Fruit fly (Drosophila melanogaster) whole organism, pupa: ENCODE measurements around the gene bnk.
A peak's percentile ranks its signal among the peaks of the same experiment; 100 is the strongest.

Experiments used
- CG10348 ChIP-seq: fragments of 200-800 bp; sonication (Bioruptor generic); IDR thresholded peaks from 2 replicates; pipeline ENCODE4 v1.3.6; 2022; ENCODE audit warnings: missing biosample characterization, missing genetic modification characterization
- CG12605 ChIP-seq: fragments of 200-800 bp; sonication (Bioruptor generic); IDR thresholded peaks from 2 replicates; pipeline ENCODE4 v1.3.6; 2022; ENCODE audit warnings: missing biosample characterization, missing genetic modification characterization
- CG13204 ChIP-seq: fragments of 200-800 bp; sonication (Bioruptor generic); optimal IDR thresholded peaks from 2 replicates; lab custom pipeline; 2018; ENCODE audit warnings: missing biosample characterization, mild to moderate bottlenecking, missing genetic modification characterization, moderate library complexity
- CG14655 ChIP-seq: fragments of 200-800 bp; sonication (Bioruptor generic); optimal IDR thresholded peaks from 3 replicates; lab custom pipeline; 2017; ENCODE audit warnings: mild to moderate bottlenecking, missing biosample characterization, missing genetic modification reagents, missing genetic modification characterization
- CG15710 ChIP-seq: fragments of 200-800 bp; sonication (Bioruptor generic); optimal IDR thresholded peaks from 2 replicates; lab custom pipeline; 2018; ENCODE audit warnings: missing biosample characterization, mild to moderate bottlenecking, missing genetic modification characterization, moderate library complexity
- CG17806 ChIP-seq: fragments of 200-800 bp; sonication (Bioruptor generic); optimal IDR thresholded peaks from 2 replicates; lab custom pipeline; 2018; ENCODE audit warnings: missing biosample characterization, mild to moderate bottlenecking, missing genetic modification characterization, moderate library complexity
- CG32121 ChIP-seq: fragments of 200-800 bp; sonication (Bioruptor generic); IDR thresholded peaks from 2 replicates; pipeline ENCODE4 v1.3.6; 2022; ENCODE audit warnings: missing biosample characterization, missing genetic modification characterization
- CG34367 ChIP-seq: fragments of 200-800 bp; sonication (Bioruptor generic); optimal IDR thresholded peaks from 2 replicates; lab custom pipeline; 2018; ENCODE audit warnings: missing biosample characterization, mild to moderate bottlenecking, missing genetic modification characterization
- CG4496 ChIP-seq: fragments of 200-800 bp; sonication (Bioruptor generic); IDR thresholded peaks from 3 replicates; pipeline ENCODE4 v1.3.6; 2022; ENCODE audit warnings: missing biosample characterization, missing genetic modification characterization
- CG8159 ChIP-seq: fragments of 200-800 bp; sonication (Bioruptor generic); optimal IDR thresholded peaks from 3 replicates; lab custom pipeline; 2018; ENCODE audit warnings: missing biosample characterization, mild to moderate bottlenecking, missing genetic modification characterization, moderate library complexity
- CG8301 ChIP-seq: fragments of 200-800 bp; sonication (Bioruptor generic); optimal IDR thresholded peaks from 2 replicates; lab custom pipeline; 2018; ENCODE audit warnings: missing biosample characterization, mild to moderate bottlenecking, missing genetic modification characterization
- CG9948 ChIP-seq: fragments of 200-800 bp; sonication (Bioruptor generic); optimal IDR thresholded peaks from 2 replicates; lab custom pipeline; 2018; ENCODE audit warnings: missing biosample characterization, mild to moderate bottlenecking, missing genetic modification characterization, moderate library complexity
- D1 ChIP-seq: fragments of 200-800 bp; sonication (Bioruptor generic); optimal IDR thresholded peaks from 2 replicates; lab custom pipeline; 2018; ENCODE audit warnings: missing biosample characterization, mild to moderate bottlenecking, missing genetic modification characterization, moderate library complexity
- EcR ChIP-seq: fragments of 200-800 bp; sonication (Bioruptor generic); optimal IDR thresholded peaks from 3 replicates; lab custom pipeline; 2019; ENCODE audit warnings: missing biosample characterization, missing genetic modification characterization, mild to moderate bottlenecking, moderate library complexity, missing genetic modification reagents
- Ets98B ChIP-seq: fragments of 200-800 bp; sonication (Bioruptor generic); IDR thresholded peaks from 2 replicates; pipeline ENCODE4 v1.3.6; 2022; ENCODE audit warnings: missing biosample characterization, missing genetic modification characterization
- Pif1A ChIP-seq: fragments of 200-800 bp; sonication (Bioruptor generic); optimal IDR thresholded peaks from 3 replicates; lab custom pipeline; 2016; ENCODE audit warnings: missing biosample characterization, missing genetic modification characterization
- Pif1B ChIP-seq: fragments of 200-800 bp; sonication (Bioruptor generic); optimal IDR thresholded peaks from 3 replicates; lab custom pipeline; 2016; ENCODE audit warnings: missing biosample characterization, missing genetic modification characterization
- Snoo ChIP-seq: fragments of 200-800 bp; sonication (Bioruptor generic); optimal IDR thresholded peaks from 3 replicates; lab custom pipeline; 2017; ENCODE audit warnings: missing biosample characterization, mild to moderate bottlenecking, missing genetic modification characterization, inconsistent platforms
- fd96Ca ChIP-seq: fragments of 200-800 bp; sonication (Bioruptor generic); IDR thresholded peaks from 3 replicates; pipeline ENCODE4 v1.3.6; 2022; ENCODE audit warnings: missing biosample characterization, missing genetic modification characterization
- gl ChIP-seq: fragments of 200-800 bp; sonication (Bioruptor generic); optimal IDR thresholded peaks from 2 replicates; lab custom pipeline; 2018; ENCODE audit warnings: missing biosample characterization, mild to moderate bottlenecking, missing genetic modification characterization
- rn ChIP-seq: fragments of 200-800 bp; sonication (Bioruptor generic); IDR thresholded peaks from 2 replicates; pipeline ENCODE4 v1.3.6; 2022; ENCODE audit warnings: missing biosample characterization, missing genetic modification characterization

Gene bnk

DNA sequence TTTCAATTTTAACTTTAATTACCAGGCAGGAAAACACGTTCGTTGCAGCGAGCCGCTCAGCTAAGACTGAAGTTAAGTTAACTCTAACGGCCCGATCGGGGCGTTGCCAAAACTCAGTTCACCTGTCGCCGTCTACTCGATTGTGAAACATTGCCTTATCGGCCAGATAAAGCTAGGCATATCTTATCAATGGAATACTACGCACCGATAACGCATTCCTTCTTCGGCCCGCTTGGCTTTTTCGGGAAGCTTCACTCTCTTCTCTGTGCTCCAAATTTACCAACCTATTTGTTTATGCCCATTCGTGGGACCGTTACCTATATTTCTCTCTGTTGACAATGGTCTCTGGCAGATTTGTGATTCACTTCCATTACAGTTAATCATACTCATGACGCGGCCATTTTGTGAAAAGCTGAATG, 2.5 kb downstream of the bnk start, which contains the start of gene mesh:
Gene mesh (minus strand): TSS at position 68 of the 419 bp plus-strand sequence.
- TF ChIP-seq CG10348 (GFP tag; lab: Robert Waterston, UW) (no peak), CG34367 (no peak), CG15710 (tag; lab: Kevin White, UChicago) (no peak), CG17806 (no peak), CG12605 (GFP tag; lab: Robert Waterston, UW) (no peak), Pif1B (GFP tag; lab: Kevin White, UChicago) (no peak), Snoo (tag; lab: Kevin White, UChicago) (no peak)

DNA sequence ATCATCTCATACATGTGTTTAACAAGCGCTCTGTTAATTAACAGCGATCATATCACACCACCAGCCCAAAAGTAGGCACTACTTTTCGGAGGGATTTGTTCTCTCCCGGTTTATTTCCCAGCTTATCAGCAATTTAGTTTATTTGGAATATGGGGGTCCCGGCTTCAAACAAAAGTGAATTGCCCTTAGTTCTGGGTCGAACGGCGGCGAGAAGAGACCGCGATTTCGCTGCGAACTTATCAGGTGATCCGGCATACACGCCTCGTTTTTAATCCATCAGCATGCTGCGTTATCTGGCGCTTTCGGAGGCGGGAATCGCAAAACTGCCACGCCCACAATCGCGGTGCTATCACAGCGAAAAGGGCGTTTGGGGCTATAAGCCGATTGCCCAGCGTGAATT, 3.6 kb downstream of the bnk start, which contains the start of gene CG1544:
Gene CG1544 (plus strand): TSS at position 186 of the 400 bp plus-strand sequence.
- TF ChIP-seq CG8301 (tag; lab: Kevin White, UChicago) (no peak), CG10348 (GFP tag; lab: Robert Waterston, UW) (no peak), CG9948 (tag; lab: Kevin White, UChicago) (no peak), CG17806 (no peak), fd96Ca (GFP tag; lab: Robert Waterston, UW) (0 out of 3 replicates have a peak, but pooled peaks have one; percentile 20), EcR (GFP tag; lab: Kevin White, UChicago) (peak; percentile 40), CG12605 (GFP tag; lab: Robert Waterston, UW) (no peak), gl (no peak), CG15710 (tag; lab: Kevin White, UChicago) (no peak), Pif1A (GFP tag; lab: Kevin White, UChicago) (no peak)

DNA sequence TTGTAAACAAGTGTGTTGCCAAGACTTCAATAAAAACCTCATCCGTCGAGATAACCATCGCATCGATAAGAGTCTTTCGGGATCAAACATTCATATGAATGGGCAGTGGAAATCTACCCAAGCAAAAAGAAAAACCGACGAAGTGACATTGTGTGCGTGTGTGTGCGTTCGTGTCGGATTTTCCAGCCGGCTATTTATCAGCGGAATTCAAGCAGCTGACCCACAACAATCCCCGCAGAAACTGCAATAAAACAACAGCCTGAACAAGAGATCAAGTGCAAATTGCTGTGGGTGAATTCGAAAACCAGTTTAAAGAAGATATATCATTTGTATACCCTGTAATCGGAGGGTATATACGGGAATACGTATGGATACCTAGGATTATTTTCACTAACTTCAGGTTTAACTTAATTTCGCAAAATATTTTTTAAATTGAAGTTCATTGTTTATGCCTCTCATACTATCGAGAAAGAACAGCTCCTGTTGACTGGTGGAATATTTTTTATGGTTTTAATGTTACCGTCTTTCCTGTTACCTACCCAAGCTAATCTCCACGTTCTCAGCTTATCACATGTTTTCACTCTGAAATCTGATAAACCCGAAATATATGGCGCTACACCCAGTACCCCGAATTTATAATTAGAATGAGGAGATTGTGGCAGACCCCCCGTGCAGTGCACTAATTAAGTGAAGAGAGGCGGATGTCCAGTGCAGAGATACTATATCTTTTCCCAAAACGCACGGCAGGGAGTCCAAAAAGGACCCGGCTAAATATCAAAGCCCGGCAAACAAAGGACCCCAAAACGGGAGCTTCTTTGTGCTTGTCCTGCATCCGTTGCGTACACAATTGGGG, 4.2 kb downstream of the bnk start:
- TF ChIP-seq Pif1B (GFP tag; lab: Kevin White, UChicago): no peak
- TF ChIP-seq CG4496 (GFP tag; lab: Robert Waterston, UW): 0 out of 3 replicates have a peak, but pooled peaks have one; percentile 33
- peak; percentile 9 for TF ChIP-seq CG14655 (GFP tag; lab: Kevin White, UChicago)
- peak; percentile 2 for TF ChIP-seq Pif1A (GFP tag; lab: Kevin White, UChicago)

DNA sequence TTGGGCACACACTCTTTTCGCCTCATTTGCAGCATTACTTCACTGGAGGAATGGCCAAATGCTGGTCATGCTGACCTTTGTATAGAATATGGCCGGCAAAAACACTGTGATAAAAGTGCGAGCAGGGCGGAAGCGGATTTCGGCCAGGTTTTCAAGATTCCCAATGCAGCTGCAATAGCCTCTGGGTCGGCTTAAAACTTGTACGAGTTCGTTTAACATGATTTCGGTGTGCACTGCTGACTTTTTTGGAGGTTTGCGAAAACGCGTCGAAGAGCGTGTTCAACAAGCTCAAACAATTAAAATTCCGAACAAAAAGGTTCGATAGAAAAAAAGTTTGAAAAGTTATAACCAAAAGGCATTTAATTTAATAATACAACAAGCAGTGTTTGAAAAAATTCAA, 17.5 kb downstream of the bnk start, which contains the start of gene chp:
Gene chp (minus strand): TSS at position 101 of the 400 bp plus-strand sequence.
- TF ChIP-seq fd96Ca (GFP tag; lab: Robert Waterston, UW): no peak
- no peak for TF ChIP-seq CG14655 (GFP tag; lab: Kevin White, UChicago)

DNA sequence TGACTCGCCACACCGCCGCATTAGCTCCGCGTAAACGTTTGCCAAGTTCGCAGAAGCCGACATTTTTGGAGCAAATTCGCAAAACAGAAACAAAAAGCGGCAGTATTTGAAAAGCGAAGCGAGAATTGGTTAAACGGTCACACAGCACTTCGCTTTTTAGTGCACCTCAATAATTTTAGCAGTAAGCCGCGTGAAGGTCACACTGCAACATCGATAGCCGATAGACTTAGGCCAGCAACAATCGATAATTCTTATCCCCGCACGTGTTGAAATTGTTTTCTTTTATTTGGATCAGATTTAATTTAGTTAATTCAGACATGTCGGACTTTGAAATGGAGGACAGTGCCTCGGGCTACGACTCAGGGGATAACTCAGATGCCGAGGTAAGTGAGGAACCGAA, 20.1 kb downstream of the bnk start, which contains the start of the genes Zwilch and CG1542:
Gene Zwilch (minus strand): TSS at position 150 of the 400 bp plus-strand sequence.
Gene CG1542 (plus strand): TSS at position 232 of the 400 bp plus-strand sequence.
- TF ChIP-seq CG13204 (GFP tag; lab: Kevin White, UChicago) (no peak), gl (no peak), CG12605 (GFP tag; lab: Robert Waterston, UW) (no peak), Ets98B (GFP tag; lab: Robert Waterston, UW) (no peak), Pif1A (GFP tag; lab: Kevin White, UChicago) (no peak), CG10348 (GFP tag; lab: Robert Waterston, UW) (no peak), CG34367 (no peak), fd96Ca (GFP tag; lab: Robert Waterston, UW) (no peak)

DNA sequence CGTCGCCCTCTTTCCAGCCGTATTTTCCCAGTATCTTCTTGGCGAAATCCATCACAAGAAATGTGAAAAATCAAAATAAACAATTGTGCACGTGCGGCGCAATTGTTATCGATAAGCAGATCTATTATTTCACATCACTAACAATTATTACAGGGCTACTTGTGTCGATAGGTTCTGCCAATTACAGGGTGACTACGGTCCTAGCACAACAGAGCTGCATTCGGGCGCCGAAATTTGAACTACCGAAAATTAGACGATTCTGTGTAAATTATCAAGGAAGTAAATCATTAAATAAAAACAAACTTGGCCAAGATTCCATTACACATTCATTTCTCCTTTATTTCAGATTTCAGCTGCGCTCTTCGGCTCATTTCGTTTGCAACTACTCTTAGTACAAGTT, 22.7 kb downstream of the bnk start, which contains the start of gene CG15561:
Gene CG15561 (minus strand): TSS at position 113 of the 400 bp plus-strand sequence.
- no peak for TF ChIP-seq fd96Ca (GFP tag; lab: Robert Waterston, UW)
- TF ChIP-seq Ets98B (GFP tag; lab: Robert Waterston, UW): no peak
- TF ChIP-seq CG34367: no peak
- no peak for TF ChIP-seq Snoo (tag; lab: Kevin White, UChicago)
- TF ChIP-seq CG8159 (tag; lab: Kevin White, UChicago): no peak
- TF ChIP-seq CG12605 (GFP tag; lab: Robert Waterston, UW): no peak
- no peak for TF ChIP-seq CG10348 (GFP tag; lab: Robert Waterston, UW)
- no peak for TF ChIP-seq gl
- TF ChIP-seq CG9948 (tag; lab: Kevin White, UChicago): no peak
- TF ChIP-seq D1 (tag; lab: Kevin White, UChicago): no peak
- no peak for TF ChIP-seq CG15710 (tag; lab: Kevin White, UChicago)
- TF ChIP-seq CG14655 (GFP tag; lab: Kevin White, UChicago): no peak
- no peak for TF ChIP-seq Pif1A (GFP tag; lab: Kevin White, UChicago)
- no peak for TF ChIP-seq CG4496 (GFP tag; lab: Robert Waterston, UW)
- no peak for TF ChIP-seq CG13204 (GFP tag; lab: Kevin White, UChicago)
- TF ChIP-seq rn (GFP tag; lab: Robert Waterston, UW): no peak
- no peak for TF ChIP-seq CG32121
- no peak for TF ChIP-seq CG17806
